Worm (Caenorhabditis elegans) whole organism, L1 larva: Measurements from ENCODE around the gene F44E2.10.

Experiments
- aly-2 ChIP-seq: fragments of 150-350 bp; optimal IDR thresholded peaks from 2 replicates; lab custom pipeline; 2014; ENCODE audit warnings: missing biosample characterization, missing genetic modification characterization
- ceh-8 ChIP-seq: fragments of 200-800 bp; sonication (Bioruptor generic); optimal IDR thresholded peaks from 2 replicates; lab custom pipeline; 2018; ENCODE audit warnings: mild to moderate bottlenecking, missing genetic modification characterization, moderate library complexity, missing compliant biosample characterization
- fkh-10 ChIP-seq: sonication (generic microtip); optimal IDR thresholded peaks from 2 replicates; lab custom pipeline; 2017; ENCODE audit warnings: missing biosample characterization, missing genetic modification reagents, missing genetic modification characterization
- nhr-76 ChIP-seq: sonication (generic microtip); optimal IDR thresholded peaks from 2 replicates; lab custom pipeline; 2017; ENCODE audit warnings: missing biosample characterization, missing genetic modification characterization
- snpc-4 ChIP-seq: fragments of 150-350 bp; optimal IDR thresholded peaks from 2 replicates; lab custom pipeline; 2014; ENCODE audit warnings: missing biosample characterization, missing genetic modification characterization
- unc-62 ChIP-seq: fragments of 150-350 bp; optimal IDR thresholded peaks from 2 replicates; lab custom pipeline; 2014; ENCODE audit warnings: missing biosample characterization, missing genetic modification reagents, missing genetic modification characterization
- ztf-11 ChIP-seq, 2 experiments: sonication (generic microtip); optimal IDR thresholded peaks; 2 replicates each; lab custom pipeline; 2016 to 2017; ENCODE audit warnings: missing genetic modification characterization in 2 of 2, missing biosample characterization in 1 of 2, missing compliant biosample characterization in 1 of 2

ce11 chrIII:8780473-8780872, 50.4 kb downstream of the F44E2.10 start:
- TF ChIP-seq snpc-4 (tag; lab: Kevin White, UChicago) (no peak), aly-2 (tag; lab: Kevin White, UChicago) (no peak), nhr-76 (tag; lab: Kevin White, UChicago) (no peak), ztf-11 (tag; optimal IDR thresholded peaks at IDR 0.05; lab: Kevin White, UChicago) (no peak), unc-62 (GFP tag; lab: Kevin White, UChicago) (no peak), ceh-8 (GFP tag; lab: Kevin White, UChicago) (no peak), fkh-10 (GFP tag; lab: Kevin White, UChicago) (no peak)
